Worm (Caenorhabditis elegans) whole organism, mixed stage, embryonic: ENCODE measurements around the gene srt-5.

Experiments
- blmp-1 ChIP-seq: fragments of 150-350 bp; optimal IDR thresholded peaks from 2 replicates; lab custom pipeline; 2014; ENCODE audit warnings: missing biosample characterization, missing genetic modification characterization
- ceh-39 ChIP-seq: fragments of 150-350 bp; optimal IDR thresholded peaks from 2 replicates; lab custom pipeline; 2014; ENCODE audit warnings: missing biosample characterization, missing genetic modification characterization
- ces-1 ChIP-seq: fragments of 150-350 bp; optimal IDR thresholded peaks from 2 replicates; lab custom pipeline; 2014; ENCODE audit warnings: missing biosample characterization, missing genetic modification reagents, missing genetic modification characterization
- cnd-1 ChIP-seq: fragments of 200-800 bp; sonication (Bioruptor generic); optimal IDR thresholded peaks from 2 replicates; lab custom pipeline; 2018; ENCODE audit warnings: mild to moderate bottlenecking, missing genetic modification characterization, missing compliant biosample characterization
- lin-32 ChIP-seq: fragments of 200-800 bp; sonication (Bioruptor generic); optimal IDR thresholded peaks from 2 replicates; lab custom pipeline; 2018; ENCODE audit warnings: mild to moderate bottlenecking, missing genetic modification characterization, missing compliant biosample characterization
- mab-5 ChIP-seq: fragments of 150-350 bp; optimal IDR thresholded peaks from 2 replicates; lab custom pipeline; 2014; ENCODE audit warnings: missing biosample characterization, missing genetic modification characterization
- nhr-12 ChIP-seq: fragments of 150-350 bp; optimal IDR thresholded peaks from 2 replicates; lab custom pipeline; 2014; ENCODE audit warnings: missing biosample characterization, missing genetic modification characterization
- unc-120 ChIP-seq: sonication (generic microtip); optimal IDR thresholded peaks from 2 replicates; lab custom pipeline; 2017; ENCODE audit warnings: missing genetic modification characterization, missing compliant biosample characterization; ENCODE audit not compliant: poor library complexity, severe bottlenecking
- unc-62 ChIP-seq: fragments of 150-350 bp; optimal IDR thresholded peaks from 2 replicates; lab custom pipeline; 2014; ENCODE audit warnings: missing biosample characterization, missing genetic modification reagents, missing genetic modification characterization
- ztf-11 ChIP-seq: fragments of 150-350 bp; optimal IDR thresholded peaks from 2 replicates; lab custom pipeline; 2014; ENCODE audit warnings: missing biosample characterization, missing genetic modification characterization

DNA sequence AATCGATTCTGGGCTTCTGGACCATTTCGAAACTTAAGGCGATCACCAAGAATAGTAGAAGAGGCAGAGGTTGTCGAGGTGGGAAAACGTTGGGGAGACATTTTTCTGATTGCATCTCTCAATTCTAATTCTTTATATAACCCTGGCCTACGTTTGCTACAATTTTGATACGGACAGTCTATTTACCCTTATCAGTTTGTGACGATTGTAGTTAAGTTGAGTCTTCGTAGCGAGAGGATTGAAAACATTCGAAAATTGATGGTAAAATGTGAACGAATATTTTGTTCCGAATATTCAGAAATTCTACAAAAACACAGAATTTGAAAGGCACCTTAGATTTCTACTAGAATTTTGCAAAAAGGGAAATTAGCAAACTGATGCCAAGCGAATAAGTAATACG lies 47.0 kb upstream of the srt-5 start, which contains the start of gene Y73C8C.10:
- no peak for TF ChIP-seq blmp-1 (tag; lab: Kevin White, UChicago)
- no peak for TF ChIP-seq unc-120 (tag; lab: Kevin White, UChicago)
- TF ChIP-seq ceh-39 (tag; lab: Kevin White, UChicago) = no peak
- no peak for TF ChIP-seq mab-5 (tag; lab: Kevin White, UChicago)
- TF ChIP-seq unc-62 (GFP tag; lab: Kevin White, UChicago) = no peak
- no peak for TF ChIP-seq ces-1 (GFP tag; lab: Kevin White, UChicago)
- TF ChIP-seq nhr-12 (tag; lab: Kevin White, UChicago) = no peak
- no peak for TF ChIP-seq lin-32 (GFP tag; lab: Kevin White, UChicago)
- no peak for TF ChIP-seq cnd-1
- no peak for TF ChIP-seq ztf-11 (tag; lab: Kevin White, UChicago)
